Fruit fly (Drosophila melanogaster) whole organism: Measurements from ENCODE around the gene HHEX.

ENCODE experiments used
- CG8478 ChIP-seq: fragments of >200 bp; optimal IDR thresholded peaks from 2 replicates; lab custom pipeline; 2018; ENCODE audit warnings: inconsistent platforms
- Dll ChIP-seq: fragments of >200 bp; optimal IDR thresholded peaks from 2 replicates; lab custom pipeline; 2017
- pan ChIP-seq: fragments of >200 bp; optimal IDR thresholded peaks from 2 replicates; lab custom pipeline; 2017
- psq ChIP-seq: fragments of >200 bp; optimal IDR thresholded peaks from 2 replicates; lab custom pipeline; 2017
- usp ChIP-seq: fragments of >200 bp; optimal IDR thresholded peaks from 2 replicates; lab custom pipeline; 2017; ENCODE audit warnings: missing biosample characterization, missing genetic modification characterization, mixed read lengths

DNA sequence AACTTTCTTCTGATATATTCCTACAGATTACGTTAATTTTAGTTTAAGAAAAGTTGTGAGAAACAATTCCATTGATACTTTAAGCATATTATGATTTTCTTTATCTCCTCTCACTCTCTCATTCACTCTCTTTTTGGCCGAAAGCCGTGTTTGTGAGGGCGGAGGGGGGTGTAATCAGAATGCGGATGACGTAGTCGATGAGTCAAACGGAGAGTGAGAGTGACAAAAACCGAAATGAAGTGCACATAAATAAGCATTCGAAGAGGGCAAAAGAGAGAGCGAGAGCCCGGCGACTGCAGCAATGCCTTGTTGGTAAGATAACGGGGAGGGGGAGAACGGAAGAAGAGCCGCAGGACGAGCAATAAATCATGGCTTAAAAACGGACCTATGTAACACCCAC lies 13.6 kb upstream of the HHEX start:
- TF ChIP-seq CG8478 (no peak), usp (GFP tag; lab: Kevin White, UChicago) (no peak), Dll (lab: Kevin White, UChicago) (no peak), pan (no peak), psq (lab: Kevin White, UChicago) (no peak)
